Fruit fly (Drosophila melanogaster) ovary, adult (tissue): ENCODE results near the gene CG9701.

Source experiments
- CG17801 ChIP-seq: fragments of 200-800 bp; optimal IDR thresholded peaks from 2 replicates; lab custom pipeline; 2019; ENCODE audit warnings: missing biosample characterization, mild to moderate bottlenecking, missing genetic modification characterization, moderate library complexity; ENCODE audit not compliant: partially characterized antibody

CG9701 gene

DNA sequence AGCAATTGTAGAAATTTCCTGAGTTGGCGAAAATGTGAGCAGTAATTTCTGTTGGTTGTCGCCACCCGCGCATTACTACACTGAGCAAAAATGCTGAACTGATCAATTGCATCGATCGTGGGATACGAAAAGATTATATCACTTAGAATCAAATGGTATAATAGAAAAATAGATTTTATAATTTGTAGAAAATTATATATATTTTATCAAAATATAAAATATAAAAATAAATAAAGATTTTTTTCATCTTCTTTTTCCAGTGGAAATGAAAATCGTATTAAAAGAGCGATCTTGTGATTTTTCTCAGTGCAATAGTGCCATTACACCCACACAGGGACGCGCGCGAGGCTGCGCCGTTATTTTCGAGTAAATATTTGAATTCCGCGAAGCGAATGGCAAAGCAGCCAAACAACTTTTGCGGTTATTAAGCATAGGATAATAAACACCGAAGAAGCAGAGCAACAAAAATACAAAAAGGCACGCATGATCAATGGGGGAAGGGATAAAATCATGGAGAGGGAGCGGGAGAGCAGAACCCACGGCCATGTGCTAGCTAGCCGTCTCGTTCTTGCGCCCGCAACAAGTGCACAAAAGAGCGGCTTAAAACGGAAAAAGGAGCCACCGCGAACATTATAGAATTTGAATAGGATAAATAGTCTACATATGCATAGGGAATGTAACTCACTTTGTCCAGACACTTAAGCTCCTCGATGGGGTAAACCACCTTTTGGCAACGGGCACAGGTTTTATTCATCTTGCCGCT lies 22.9 kb upstream of the CG9701 start:
- peak; percentile 79 for TF ChIP-seq CG17801

DNA sequence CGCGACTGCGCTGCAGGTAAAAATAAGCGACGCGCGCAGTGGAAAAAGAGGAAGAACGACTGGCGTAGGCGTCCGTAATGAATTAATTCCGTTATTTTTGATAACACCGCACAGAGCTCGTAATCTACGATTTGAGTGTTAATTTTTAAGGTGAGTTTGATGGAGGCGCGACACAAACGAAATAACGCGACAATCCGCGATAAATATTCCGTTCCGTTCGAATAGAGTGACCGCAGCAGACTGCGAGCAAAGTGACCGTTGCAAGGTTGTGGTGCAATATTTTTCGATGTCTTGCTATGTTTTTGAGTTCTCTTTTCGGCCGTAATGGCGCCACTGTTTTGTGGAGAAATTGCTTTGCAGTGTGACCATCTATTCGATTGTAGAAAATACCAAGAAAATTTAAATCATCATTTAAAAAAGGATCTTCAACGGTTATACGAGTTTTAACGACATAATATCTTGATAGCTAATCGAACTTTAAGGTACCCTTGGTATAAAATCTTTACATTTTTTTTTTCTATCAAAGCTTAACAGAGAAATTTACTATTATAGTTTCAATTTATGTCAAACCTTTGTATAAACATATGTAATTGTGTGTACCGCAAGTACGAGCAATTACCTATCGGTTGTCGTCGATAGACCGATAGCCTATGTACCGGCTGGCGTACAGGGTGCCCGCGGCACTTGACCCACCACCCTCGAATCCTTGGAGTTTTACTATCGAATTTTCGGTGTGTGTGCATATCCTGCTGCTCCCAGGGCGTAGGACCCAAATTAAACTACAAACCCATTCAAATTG lies 21.7 kb upstream of the CG9701 start, which contains the start of the genes CG43954, Lasp and Dab:
TSS of gene CG43954 (minus strand) at position 248 of the 799 bp plus-strand sequence.
TSS of gene Lasp (minus strand) at position 248 of the 799 bp plus-strand sequence.
TSS of gene Dab (plus strand) at position 697 of the 799 bp plus-strand sequence.
- TF ChIP-seq CG17801: peak; percentile 63

DNA sequence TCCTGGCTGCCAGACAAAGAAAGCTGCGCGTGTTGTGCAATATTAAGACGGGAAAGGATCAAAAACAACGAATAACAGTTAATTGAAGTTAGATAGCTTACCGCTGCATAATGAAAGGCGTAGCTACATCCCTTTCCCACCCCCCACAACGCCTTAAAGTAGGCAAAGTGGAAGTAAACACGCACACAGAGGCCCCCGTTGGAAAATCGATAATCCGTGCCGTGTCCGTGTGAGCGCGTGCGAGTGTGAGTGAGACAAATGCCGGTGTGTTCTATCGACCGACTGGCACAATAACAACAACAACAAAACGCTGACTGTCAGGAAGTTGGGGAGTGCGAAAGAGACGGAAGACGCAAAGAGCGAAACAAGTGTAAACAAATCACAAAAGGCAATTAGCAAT lies 21.0 kb upstream of the CG9701 start:
- TF ChIP-seq CG17801: no peak

DNA sequence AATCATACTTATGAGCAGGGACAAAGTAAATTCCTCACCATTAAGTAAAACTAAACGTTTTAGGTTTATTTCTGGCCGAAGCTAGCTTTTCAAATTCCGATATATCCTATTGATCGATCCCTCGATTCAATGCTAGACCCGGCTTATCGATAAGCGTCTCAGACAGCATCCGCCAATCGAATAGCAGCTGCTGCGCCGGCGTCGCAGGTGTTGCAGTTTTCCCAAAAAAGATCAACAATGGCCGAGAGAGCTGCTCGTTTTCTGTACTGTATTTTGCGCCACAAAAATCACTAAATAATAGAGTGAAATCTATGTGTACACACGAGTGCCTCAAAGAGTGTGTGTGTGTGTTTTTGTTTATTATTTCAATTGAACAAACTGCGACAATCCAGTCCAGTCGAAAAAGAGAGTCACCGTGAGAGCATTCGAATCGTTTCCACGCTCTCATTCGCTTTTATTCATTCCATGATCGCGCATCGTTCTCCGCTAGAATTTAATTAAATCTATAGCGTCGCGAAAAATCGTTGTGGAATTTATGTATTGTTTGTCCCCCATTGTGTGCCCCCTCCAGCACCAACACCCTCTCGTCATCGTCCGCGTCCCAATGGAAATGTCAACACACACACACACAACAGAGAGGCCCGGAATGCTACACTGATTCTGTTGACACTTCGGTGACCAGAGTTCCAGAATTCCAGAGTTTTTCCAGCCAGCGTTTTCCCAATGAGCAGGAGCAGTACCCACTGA lies 19.7 kb upstream of the CG9701 start:
- no peak for TF ChIP-seq CG17801

DNA sequence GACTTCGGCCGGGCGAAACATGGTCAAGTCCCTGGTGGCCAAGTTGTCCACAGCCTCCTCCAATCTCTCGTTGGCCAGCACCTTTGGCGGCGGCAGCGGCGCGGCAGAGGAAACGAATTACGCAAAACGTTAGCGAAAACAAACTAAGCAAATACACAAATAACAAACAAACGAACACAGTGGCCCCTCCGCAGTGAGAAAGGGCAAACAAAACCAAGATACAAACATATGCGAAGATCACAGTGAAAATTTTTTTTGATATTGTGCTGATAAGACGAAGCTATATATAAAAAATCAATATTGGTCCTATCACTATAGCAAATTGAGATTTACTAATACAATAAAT lies 19.2 kb upstream of the CG9701 start:
- TF ChIP-seq CG17801: no peak

DNA sequence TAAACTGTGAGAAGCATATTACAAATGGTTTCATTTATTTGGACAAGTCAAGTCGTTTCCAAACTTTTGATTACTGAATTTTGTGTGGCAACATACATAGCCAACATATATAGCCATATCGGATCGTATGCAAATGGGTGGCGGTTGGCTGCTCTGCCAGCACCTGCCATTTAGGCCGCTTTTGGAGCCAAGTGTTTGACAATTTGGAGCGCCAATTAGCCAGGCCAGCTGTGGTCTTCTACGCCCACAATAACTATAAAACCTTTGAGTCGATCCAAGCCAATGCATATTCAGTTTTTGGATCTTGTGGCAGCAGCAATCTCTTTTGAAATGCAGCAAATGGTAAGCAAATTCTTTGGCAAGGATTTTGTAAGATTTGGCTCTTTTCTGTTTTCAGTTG lies 8.8 kb upstream of the CG9701 start, which contains the start of gene CG13031:
TSS of gene CG13031 (plus strand) at position 301 of the 400 bp plus-strand sequence.
- no peak for TF ChIP-seq CG17801

DNA sequence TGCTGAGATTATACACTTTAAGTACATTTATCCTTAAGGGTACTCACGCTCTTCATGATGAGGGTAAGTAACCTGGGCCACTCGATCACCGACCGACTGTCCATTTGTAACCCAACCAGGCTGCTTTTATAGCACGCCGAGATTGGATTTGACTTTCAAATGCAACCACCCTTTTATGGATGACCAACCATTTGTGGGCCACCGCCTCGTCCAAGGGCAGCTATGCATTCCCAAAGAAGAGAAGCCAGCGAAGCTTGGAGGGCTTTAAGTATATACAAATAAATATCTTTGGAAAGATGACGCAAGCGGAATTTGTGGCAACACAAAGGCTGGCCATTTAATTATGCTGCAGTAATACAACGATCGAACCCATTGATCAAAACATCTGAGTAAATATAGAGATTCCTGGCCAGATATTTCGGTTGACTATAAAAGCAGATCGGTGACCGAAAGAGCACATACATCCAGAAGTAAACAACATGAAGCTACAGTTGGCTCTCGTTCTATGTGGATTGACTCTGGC lies 7.2 kb upstream of the CG9701 start, which contains the start of the genes CG13026 and PGRP-SB2:
TSS of gene CG13026 (minus strand) at position 101 of the 523 bp plus-strand sequence.
TSS of gene PGRP-SB2 (plus strand) at position 473 of the 523 bp plus-strand sequence.
- TF ChIP-seq CG17801: no peak

DNA sequence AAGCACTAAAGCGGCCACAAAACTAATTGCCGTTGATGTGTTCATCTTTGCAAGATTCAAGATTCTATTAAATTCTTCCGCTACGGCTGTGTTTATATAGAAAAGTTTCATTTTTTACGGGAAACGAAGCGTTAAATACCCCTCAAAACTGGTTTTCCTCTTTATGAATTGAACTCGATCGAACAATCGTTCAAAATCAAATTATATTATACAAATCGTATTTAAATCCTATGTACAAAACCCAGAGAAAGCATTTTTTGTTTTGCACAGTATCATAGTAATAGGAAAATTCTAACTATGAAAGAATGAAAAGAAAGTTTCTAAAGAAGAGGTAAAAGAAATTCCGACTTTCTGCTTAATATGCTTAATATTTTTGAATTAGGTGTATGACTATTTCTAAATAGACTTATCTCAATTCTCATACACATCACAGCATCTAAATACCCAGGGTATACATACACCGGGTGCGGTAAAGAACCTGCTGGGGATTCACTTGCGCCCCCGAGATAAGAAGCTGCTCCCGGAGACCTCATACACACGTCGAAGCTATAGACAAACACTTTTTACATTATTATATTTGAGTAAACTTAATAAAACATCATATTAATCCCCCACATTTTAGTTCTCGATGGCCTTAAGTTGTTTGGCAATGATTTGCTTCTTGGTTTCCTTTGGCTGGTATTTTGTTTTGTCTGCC lies 5.3 kb upstream of the CG9701 start, which contains the start of gene PGRP-SB1:
TSS of gene PGRP-SB1 (minus strand) at position 51 of the 697 bp plus-strand sequence.
- no peak for TF ChIP-seq CG17801

DNA sequence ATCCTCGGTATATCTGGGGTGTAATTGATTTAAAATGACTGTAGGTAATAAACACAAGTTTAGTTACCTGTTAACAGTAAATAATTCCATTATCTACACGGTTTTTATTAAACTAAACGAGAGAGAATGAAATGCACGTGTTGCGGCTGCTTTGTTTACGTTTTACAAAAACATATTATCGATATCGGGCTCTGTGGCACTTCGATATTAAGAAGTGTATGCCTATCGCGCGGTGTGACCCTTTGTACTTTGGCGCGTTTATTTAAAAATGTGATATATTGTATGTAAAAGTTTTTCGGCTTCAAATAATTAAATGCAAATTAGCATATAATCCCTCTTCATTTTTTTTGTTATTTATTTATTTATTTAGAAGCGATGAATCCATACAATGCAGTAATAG lies 2.7 kb upstream of the CG9701 start, which contains the start of gene Dbp73D:
TSS of gene Dbp73D (minus strand) at position 174 of the 400 bp plus-strand sequence.
- TF ChIP-seq CG17801: no peak

DNA sequence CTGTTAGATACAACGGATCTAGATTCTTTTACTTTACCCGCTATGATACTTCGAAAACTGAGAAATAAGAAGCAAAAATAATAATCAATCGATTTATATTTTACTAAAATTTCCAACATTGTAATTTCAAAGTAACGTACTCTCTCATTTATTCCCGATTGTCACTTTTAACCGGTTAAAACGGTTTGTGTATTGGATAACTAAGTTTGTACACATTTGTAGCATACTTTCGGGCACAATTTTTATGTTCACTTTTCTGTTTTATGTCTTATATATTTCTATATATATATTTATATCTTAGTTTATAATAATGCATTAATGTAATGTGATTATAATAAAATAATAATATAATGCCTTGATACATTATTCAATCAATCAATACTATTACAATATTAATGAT lies 8.3 kb downstream of the CG9701 start:
- TF ChIP-seq CG17801: no peak

DNA sequence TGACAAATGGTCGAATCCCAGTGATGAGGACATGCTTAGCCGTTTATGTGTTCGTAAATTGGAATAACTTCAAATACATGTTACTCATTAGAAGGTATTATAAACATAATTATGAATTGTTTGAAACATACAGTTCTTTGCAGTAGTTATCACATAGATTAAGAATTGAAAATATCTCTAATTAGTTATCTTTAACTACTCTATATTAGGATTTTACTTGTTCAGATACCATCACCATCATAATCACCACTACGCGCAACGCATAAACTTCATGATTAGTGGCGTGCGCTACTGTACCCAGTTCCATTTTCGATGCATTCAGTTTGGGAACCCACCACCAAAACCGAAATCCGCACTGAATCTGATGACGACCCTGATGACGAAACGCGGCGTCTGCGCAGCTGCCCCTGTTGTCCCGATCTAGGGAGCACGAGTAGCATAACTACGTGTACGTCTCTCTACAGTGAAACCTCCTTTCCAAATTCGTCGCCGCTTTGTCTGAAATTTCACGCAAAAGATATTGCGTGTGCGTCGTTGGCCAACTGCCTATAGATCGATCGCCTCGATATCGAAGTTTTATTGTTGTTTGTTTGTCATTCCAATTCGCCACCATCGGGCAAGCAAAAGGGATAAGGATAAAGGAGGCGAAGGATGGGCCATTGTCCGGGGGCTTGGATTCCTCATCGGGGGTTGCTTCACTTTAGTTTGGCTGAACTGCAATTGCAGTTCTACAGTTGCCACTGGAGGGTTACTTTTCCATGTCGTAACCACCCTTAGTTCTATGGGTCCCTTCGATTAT lies 10.8 kb downstream of the CG9701 start:
- no peak for TF ChIP-seq CG17801

DNA sequence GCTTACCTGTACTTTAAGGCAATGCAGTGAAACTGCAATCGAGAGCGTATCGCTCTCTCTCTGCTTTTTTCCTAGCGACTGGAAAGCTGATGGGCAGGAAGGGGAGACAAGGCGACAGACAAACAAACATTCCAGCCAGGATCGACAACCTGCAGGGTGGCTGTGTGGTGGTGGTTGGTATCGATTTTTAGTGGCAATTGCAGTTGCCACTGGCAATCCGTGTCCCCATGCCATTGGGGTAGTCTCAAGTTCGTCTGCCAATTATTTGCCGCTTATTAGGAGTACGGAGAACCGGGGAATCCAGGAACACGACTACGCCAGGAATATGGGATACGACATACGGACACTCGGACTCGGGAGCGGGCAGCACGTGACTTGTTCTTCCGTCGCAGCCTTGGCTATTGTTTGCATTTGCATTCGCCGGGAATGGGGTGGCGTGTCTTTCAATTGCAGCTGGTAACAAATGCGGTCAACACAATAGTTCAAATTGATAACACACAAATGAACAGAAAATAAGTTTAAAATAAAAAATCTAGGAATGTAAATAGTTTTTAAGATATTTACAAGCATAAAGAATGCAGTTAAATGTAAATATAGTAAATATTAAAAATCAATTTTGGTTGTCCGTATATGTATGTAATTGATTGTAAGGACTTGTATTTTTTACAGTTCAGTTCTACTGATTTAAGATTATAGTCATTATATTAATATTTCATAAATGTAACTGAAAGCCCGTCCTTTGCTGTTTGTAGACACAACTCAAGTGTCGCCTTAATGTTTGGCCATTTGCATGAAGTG lies 13.4 kb downstream of the CG9701 start:
- TF ChIP-seq CG17801: no peak

DNA sequence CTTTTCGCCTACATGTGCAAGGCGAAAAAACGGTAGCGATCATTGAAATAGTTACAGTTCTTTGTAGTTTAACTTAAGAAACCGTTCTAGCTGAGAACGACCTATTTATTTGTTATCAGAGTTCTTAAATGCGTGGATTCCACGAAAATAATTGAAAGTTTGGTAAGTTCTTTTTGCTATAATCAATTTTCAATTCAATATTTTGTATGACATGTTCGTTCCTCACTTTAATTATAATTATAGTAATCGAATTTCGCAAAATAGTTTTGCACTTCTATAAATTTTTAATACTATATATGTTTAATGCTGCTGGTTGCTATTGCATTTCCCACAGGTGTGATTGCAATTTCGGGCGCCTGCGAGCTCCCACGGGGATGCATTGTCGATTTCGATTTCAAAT lies 15.0 kb downstream of the CG9701 start:
- no peak for TF ChIP-seq CG17801

DNA sequence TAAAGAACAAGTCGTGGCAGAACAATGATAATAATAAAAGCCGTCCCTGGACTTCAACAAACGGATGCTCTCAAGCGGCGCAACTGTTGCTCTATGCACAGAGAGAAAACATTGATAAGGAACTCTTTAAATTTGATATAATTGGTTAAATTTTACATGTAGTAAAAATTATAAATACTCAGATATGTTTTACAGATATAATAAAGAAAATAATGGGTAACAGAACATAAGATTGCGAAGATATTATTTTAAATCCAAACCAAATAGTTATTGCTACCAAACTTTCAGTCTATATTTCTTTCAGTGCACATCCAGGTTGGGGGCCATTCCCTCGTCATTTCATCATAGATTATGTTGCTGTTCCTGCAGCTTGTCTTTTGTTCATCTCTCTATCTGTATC lies 16.4 kb downstream of the CG9701 start:
- no peak for TF ChIP-seq CG17801
